Worm (Caenorhabditis elegans) whole organism, young adult: ENCODE results near the gene mcm-3AP.

Source experiments
- akir-1 ChIP-seq: fragments of 200-800 bp; sonication (Bioruptor generic); optimal IDR thresholded peaks from 2 replicates; lab custom pipeline; 2018; ENCODE audit warnings: mild to moderate bottlenecking, missing genetic modification characterization, moderate library complexity, missing compliant biosample characterization
- cebp-1 ChIP-seq, 2 experiments: fragments of 200-800 bp in 1 of 2; sonication (Bioruptor generic) in 1 of 2; sonication (generic microtip) in 1 of 2; IDR thresholded peaks in 1 of 2; optimal IDR thresholded peaks in 1 of 2; 2 replicates each; pipeline versions ENCODE4 v1.3.6 to Lab custom; 2017 to 2022; ENCODE audit warnings: missing compliant biosample characterization in 2 of 2, missing genetic modification characterization in 2 of 2, mild to moderate bottlenecking in 1 of 2, missing genetic modification reagents in 1 of 2, moderate library complexity in 1 of 2
- snpc-3.4 ChIP-seq: sonication (generic microtip); optimal IDR thresholded peaks from 2 replicates; lab custom pipeline; 2017; ENCODE audit warnings: missing genetic modification characterization, mild to moderate bottlenecking, missing compliant biosample characterization, antibody characterized with exemption, moderate library complexity, missing genotype, missing genetic modification reagents
- tbx-9 ChIP-seq: sonication (generic microtip); optimal IDR thresholded peaks from 2 replicates; lab custom pipeline; 2016; ENCODE audit warnings: borderline replicate concordance, missing genetic modification characterization, inconsistent platforms, missing compliant biosample characterization

ce11 chrIV:7957504-7957903, 9.0 kb downstream of the mcm-3AP start, which contains the start of gene frpr-10:
- TF ChIP-seq akir-1 (GFP tag; lab: Kevin White, UChicago), result no peak
- TF ChIP-seq cebp-1 (GFP tag; IDR thresholded peaks at IDR 0.05; lab: Robert Waterston, UW), result no peak
- TF ChIP-seq cebp-1 (tag; optimal IDR thresholded peaks at IDR 0.05; lab: Kevin White, UChicago), result no peak
- no peak for TF ChIP-seq snpc-3.4
- no peak for TF ChIP-seq tbx-9 (tag; lab: Kevin White, UChicago)
